Worm (Caenorhabditis elegans): Measurements from ENCODE around the gene mig-15.

The mig-15 gene

DNA sequence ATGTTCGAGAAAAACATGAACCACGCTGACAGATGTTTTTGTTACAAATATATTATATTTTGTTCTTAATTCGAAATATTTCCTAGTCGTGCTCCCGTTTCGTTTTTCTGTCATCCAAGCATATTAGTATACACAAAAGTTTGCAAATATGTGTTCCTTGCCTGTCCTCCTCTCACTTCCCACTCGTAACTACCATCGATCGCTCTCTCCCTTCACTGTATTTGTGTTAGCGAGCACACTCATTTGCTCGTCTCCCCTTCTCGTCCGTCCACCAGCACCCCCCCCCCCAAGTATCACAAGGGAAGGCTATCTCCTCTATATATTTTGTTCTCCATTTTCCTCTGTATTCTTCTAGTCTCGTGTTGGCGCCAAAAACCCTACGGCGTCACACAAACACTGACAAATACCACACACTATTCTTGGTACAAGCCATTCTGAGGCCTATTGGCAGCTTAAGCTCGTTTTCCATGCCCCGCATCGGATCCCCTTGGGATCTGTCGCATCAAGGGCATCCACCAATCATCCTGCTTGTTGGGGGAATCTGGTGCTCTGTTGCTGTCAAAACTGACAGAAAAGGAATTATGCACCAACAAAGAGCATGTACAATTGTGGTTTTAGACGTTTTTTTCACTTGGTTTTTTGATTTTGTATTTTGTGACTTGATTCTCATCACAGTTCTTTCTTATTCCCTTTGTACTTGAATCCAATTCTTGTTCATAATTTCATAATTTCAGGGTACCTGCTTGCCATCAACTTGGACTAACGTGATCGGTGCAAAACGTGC, 31.8 kb downstream of the mig-15 start, which contains the start of gene pkn-1:
Gene pkn-1 (plus strand): TSS at position 734 of the 784 bp plus-strand sequence.
- TF ChIP-seq unc-3 (GFP tag; conservative IDR thresholded peaks at IDR 0.05) (no peak), unc-3 (tag; optimal IDR thresholded peaks at IDR 0.05) (peak; percentile 4), elt-2 (tag; optimal IDR thresholded peaks at IDR 0.05) (no peak)

DNA sequence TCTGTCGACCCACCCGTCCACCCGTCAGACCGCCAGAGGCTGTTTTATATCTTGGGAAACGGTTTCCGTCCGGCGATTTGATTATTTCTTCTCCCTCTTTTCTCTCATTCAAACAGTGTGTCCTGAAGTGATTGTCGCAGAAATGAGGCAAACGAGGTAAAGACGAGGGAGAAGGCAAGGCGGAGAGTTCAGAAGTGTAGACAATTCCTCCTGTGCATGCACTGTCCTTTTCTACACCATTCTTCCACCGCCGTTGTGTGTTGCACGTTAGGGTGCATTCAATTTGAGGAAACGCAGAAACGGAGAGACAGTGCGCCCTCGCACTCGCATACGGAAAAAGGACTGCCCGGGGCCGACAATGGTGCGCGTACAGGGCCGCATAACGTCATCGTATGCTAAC, 32.8 kb downstream of the mig-15 start:
- TF ChIP-seq ztf-16 (tag; optimal IDR thresholded peaks at IDR 0.05) (no peak), F13H6.1 (tag; optimal IDR thresholded peaks at IDR 0.05) (peak; percentile 16), ets-4 (tag; optimal IDR thresholded peaks at IDR 0.05) (peak; percentile 12), sdc-2 (tag; optimal IDR thresholded peaks at IDR 0.05) (peak; percentile 44), hlh-6 (tag; optimal IDR thresholded peaks at IDR 0.05) (no peak), ceh-24 (tag; optimal IDR thresholded peaks at IDR 0.05) (no peak), rnt-1 (tag; optimal IDR thresholded peaks at IDR 0.05) (peak; percentile 20), ref-2 (tag; optimal IDR thresholded peaks at IDR 0.05) (peak; percentile 11), ceh-18 (tag; optimal IDR thresholded peaks at IDR 0.05) (peak; percentile 23), nfya-1 (tag; optimal IDR thresholded peaks at IDR 0.05) (peak; percentile 5), hlh-15 (tag; optimal IDR thresholded peaks at IDR 0.05) (no peak), che-1 (tag; optimal IDR thresholded peaks at IDR 0.05) (peak; percentile 4), ceh-14 (tag; optimal IDR thresholded peaks at IDR 0.05) (peak; percentile 24), lin-11 (tag; optimal IDR thresholded peaks at IDR 0.05) (no peak), unc-42 (tag; optimal IDR thresholded peaks at IDR 0.05) (peak; percentile 40), pros-1 (tag; optimal IDR thresholded peaks at IDR 0.05) (peak; percentile 19), ceh-31 (tag; optimal IDR thresholded peaks at IDR 0.05) (peak; percentile 55), tbx-2 (tag; optimal IDR thresholded peaks at IDR 0.05) (peak; percentile 61), elt-4 (tag; optimal IDR thresholded peaks at IDR 0.05) (no peak), pha-4 (tag; optimal IDR thresholded peaks at IDR 0.05) (no peak)

DNA sequence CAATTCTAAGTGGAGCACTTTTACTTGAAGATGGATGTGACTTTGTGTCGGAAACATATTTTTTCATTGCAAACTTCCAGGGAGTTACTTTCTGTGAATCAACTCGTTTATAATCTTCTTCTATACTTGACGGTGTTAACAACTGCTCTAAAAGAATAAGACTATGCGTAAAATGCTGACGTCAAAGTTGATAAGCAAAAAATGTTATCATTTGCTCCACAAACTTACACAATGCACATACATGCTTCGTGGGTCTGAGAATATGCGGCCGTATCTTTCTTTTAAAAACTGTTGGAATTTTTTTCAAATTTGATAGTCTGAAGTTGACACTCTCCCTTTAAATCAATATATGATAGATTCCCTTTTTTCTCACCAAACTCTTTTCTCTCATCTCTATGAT, 33.3 kb downstream of the mig-15 start:
- peak; percentile 61 for TF ChIP-seq elt-2 (tag; optimal IDR thresholded peaks at IDR 0.05)
- TF ChIP-seq dve-1 (tag; optimal IDR thresholded peaks at IDR 0.05) = no peak
- no peak for TF ChIP-seq lim-6 (tag; optimal IDR thresholded peaks at IDR 0.05)

DNA sequence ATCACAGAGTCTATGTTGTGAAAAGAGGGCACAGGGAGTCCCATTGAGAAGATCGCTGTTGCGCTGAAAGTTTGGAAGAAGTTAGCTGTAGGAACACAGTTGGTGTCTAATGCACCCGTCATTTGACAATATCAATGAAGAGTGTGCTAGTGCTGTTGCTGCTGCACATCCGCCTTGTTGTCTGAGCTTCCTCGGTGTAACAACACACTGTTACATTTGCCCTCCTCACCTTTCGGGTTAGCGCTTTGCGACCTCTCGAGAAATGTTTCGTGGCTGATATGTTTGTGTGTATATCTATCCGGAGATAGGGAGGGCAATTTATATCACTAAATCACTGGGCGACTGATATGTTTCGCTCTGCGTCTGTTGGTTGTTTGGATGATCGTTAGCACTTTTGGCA, 34.2 kb downstream of the mig-15 start:
- peak; percentile 51 for TF ChIP-seq fkh-6 (tag; optimal IDR thresholded peaks at IDR 0.05)
- peak; percentile 33 for TF ChIP-seq rnt-1 (tag; optimal IDR thresholded peaks at IDR 0.05)
- peak; percentile 47 for TF ChIP-seq pat-9 (tag; optimal IDR thresholded peaks at IDR 0.05)
- TF ChIP-seq sox-2 (GFP tag; IDR thresholded peaks at IDR 0.05) = no peak
- TF ChIP-seq hlh-6 (tag; optimal IDR thresholded peaks at IDR 0.05) = no peak
- no peak for TF ChIP-seq ceh-9 (tag; optimal IDR thresholded peaks at IDR 0.05)
- TF ChIP-seq hlh-15 (tag; optimal IDR thresholded peaks at IDR 0.05) = no peak
- no peak for TF ChIP-seq tbx-7 (tag; optimal IDR thresholded peaks at IDR 0.05)
- no peak for TF ChIP-seq T23F11.4 (GFP tag; optimal IDR thresholded peaks at IDR 0.05)
- no peak for TF ChIP-seq npax-4 (tag; optimal IDR thresholded peaks at IDR 0.05)
- no peak for TF ChIP-seq fkh-10 (GFP tag; optimal IDR thresholded peaks at IDR 0.05)
- no peak for TF ChIP-seq C08G9.2 (tag; optimal IDR thresholded peaks at IDR 0.05)
- no peak for TF ChIP-seq K09A11.1 (tag; optimal IDR thresholded peaks at IDR 0.05; ENCODE audit: insufficient read depth)
- no peak for TF ChIP-seq lin-11 (tag; optimal IDR thresholded peaks at IDR 0.05)
- TF ChIP-seq unc-55 (GFP tag; optimal IDR thresholded peaks at IDR 0.05) = peak; percentile 60
- TF ChIP-seq ttx-3 (tag; optimal IDR thresholded peaks at IDR 0.05) = no peak
- no peak for TF ChIP-seq ceh-19 (GFP tag; optimal IDR thresholded peaks at IDR 0.05)
- no peak for TF ChIP-seq ceh-14 (tag; optimal IDR thresholded peaks at IDR 0.05)
- TF ChIP-seq ceh-34 (tag; optimal IDR thresholded peaks at IDR 0.05) = peak; percentile 36
- peak; percentile 30 for TF ChIP-seq C38D4.7 (GFP tag; optimal IDR thresholded peaks at IDR 0.05)
- no peak for TF ChIP-seq sdc-2 (tag; optimal IDR thresholded peaks at IDR 0.05)
- no peak for TF ChIP-seq dmd-4 (tag; optimal IDR thresholded peaks at IDR 0.05; ENCODE audit: borderline replicate concordance)
- TF ChIP-seq ceh-18 (tag; optimal IDR thresholded peaks at IDR 0.05) = peak; percentile 25
- TF ChIP-seq pag-3 (tag; optimal IDR thresholded peaks at IDR 0.05; ENCODE audit: borderline replicate concordance) = no peak
- TF ChIP-seq tbx-2 (tag; optimal IDR thresholded peaks at IDR 0.05) = peak; percentile 6
- no peak for TF ChIP-seq gmeb-2 (tag; optimal IDR thresholded peaks at IDR 0.05)
